Fruit fly (Drosophila melanogaster): ENCODE measurements around the gene Bet5.
A peak's percentile ranks its signal among the peaks of the same experiment; 100 is the strongest.

The Bet5 gene

DNA sequence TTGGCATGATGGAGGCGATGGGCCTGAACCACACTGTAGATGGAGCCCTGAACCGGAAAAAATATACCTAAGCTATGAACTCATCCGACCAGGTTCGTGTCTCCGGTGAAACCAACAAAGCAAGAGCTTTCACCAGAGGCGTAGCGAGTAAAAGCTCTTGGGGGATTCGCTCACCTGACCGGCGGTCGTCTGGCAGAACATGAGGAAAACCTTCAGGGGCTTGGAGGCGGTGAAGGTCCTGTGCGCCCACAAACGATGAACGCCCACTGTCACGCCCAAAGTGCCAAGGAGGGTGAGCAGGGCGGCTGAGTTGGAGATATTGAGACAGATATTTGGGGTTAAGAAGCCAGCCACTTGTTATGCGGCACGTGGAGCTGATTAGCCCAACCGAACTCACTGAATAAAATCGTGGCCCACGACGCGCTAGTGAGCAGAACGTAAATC, 15.6 kb downstream of the Bet5 start:
- TF ChIP-seq CG8301 (tag; optimal IDR thresholded peaks at IDR 0.05) (peak; percentile 23), CG15710 (tag; optimal IDR thresholded peaks at IDR 0.05) (peak; percentile 18), CG32121 (GFP tag; IDR thresholded peaks at IDR 0.05) (peak; percentile 59), CG12605 (GFP tag; IDR thresholded peaks at IDR 0.05) (no peak), CG14655 (GFP tag; optimal IDR thresholded peaks at IDR 0.05) (peak; percentile 14), CG4496 (GFP tag; IDR thresholded peaks at IDR 0.05) (peak; percentile 64), rn (GFP tag; IDR thresholded peaks at IDR 0.05) (no peak), CG17806 (tag; optimal IDR thresholded peaks at IDR 0.05) (peak; percentile 3), CG34367 (tag; optimal IDR thresholded peaks at IDR 0.05) (no peak), CG10348 (GFP tag; IDR thresholded peaks at IDR 0.05) (no peak), EcR (GFP tag; optimal IDR thresholded peaks at IDR 0.05) (no peak), CG8159 (tag; optimal IDR thresholded peaks at IDR 0.05) (no peak), Ets98B (GFP tag; IDR thresholded peaks at IDR 0.05) (peak; percentile 64), D1 (tag; optimal IDR thresholded peaks at IDR 0.05) (no peak), fd96Ca (GFP tag; IDR thresholded peaks at IDR 0.05) (peak; percentile 64)

DNA sequence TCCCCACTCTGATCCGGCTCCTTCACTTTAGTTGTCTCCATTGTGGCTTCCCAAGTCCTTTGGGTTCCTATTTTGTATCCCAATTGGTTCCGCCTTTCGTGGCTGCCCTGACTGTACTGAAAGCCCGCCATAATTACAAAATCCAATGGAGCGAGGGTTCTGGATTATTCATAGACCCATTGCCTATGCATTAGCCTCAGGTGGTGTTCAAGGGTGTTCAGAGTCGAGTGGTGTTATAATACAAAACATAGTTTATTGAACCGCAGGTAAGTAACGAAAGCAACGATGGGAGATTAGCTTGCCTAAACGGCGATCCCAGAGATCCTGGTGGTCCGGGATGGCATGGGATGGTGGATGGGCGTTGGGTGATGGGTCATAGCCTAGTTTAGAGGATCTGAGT, 16.1 kb downstream of the Bet5 start, which contains the start of gene CG15531:
CG15531 (minus strand) TSS at position 101 of the 400 bp plus-strand sequence.
- no peak for TF ChIP-seq Snoo (tag; optimal IDR thresholded peaks at IDR 0.05)
- no peak for TF ChIP-seq EcR (GFP tag; optimal IDR thresholded peaks at IDR 0.05)
- TF ChIP-seq CG9948 (tag; optimal IDR thresholded peaks at IDR 0.05), result no peak
- TF ChIP-seq CG12605 (GFP tag; IDR thresholded peaks at IDR 0.05), result no peak
- TF ChIP-seq CG32121 (GFP tag; IDR thresholded peaks at IDR 0.05), result no peak
- TF ChIP-seq CG34367 (tag; optimal IDR thresholded peaks at IDR 0.05), result no peak
- TF ChIP-seq CG13204 (GFP tag; optimal IDR thresholded peaks at IDR 0.05), result no peak
- TF ChIP-seq CG14655 (GFP tag; optimal IDR thresholded peaks at IDR 0.05), result no peak
- TF ChIP-seq gl (tag; optimal IDR thresholded peaks at IDR 0.05), result no peak
- no peak for TF ChIP-seq Pif1A (GFP tag; optimal IDR thresholded peaks at IDR 0.05)
- TF ChIP-seq rn (GFP tag; IDR thresholded peaks at IDR 0.05), result no peak
- TF ChIP-seq CG4496 (GFP tag; IDR thresholded peaks at IDR 0.05), result no peak
- no peak for TF ChIP-seq CG8301 (tag; optimal IDR thresholded peaks at IDR 0.05)
- no peak for TF ChIP-seq CG8159 (tag; optimal IDR thresholded peaks at IDR 0.05)
- TF ChIP-seq D1 (tag; optimal IDR thresholded peaks at IDR 0.05), result no peak
- no peak for TF ChIP-seq CG10348 (GFP tag; IDR thresholded peaks at IDR 0.05)

DNA sequence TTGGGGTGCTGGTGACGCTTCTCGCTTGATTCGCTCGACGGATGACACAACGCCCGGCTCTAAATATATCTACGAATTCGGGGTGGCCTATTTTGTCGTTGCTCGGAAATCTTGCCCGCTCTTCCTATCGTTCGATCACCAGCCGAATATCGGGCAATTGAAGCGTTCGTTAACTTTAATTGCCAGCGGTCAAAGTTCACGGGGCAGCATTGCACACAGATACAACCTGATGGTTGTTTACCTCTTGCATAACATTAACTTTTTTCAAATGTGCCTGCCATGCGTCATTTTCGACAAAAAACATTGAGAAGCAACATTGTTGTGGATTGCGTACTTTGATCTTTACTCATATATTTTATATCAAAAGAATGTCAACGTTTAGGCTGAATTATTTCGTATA, 17.8 kb downstream of the Bet5 start:
- TF ChIP-seq Pif1A (GFP tag; optimal IDR thresholded peaks at IDR 0.05) (no peak), CG9948 (tag; optimal IDR thresholded peaks at IDR 0.05) (no peak), CG10348 (GFP tag; IDR thresholded peaks at IDR 0.05) (no peak), Pif1B (GFP tag; optimal IDR thresholded peaks at IDR 0.05) (no peak), CG32121 (GFP tag; IDR thresholded peaks at IDR 0.05) (no peak), rn (GFP tag; IDR thresholded peaks at IDR 0.05) (no peak), Ets98B (GFP tag; IDR thresholded peaks at IDR 0.05) (no peak), CG4496 (GFP tag; IDR thresholded peaks at IDR 0.05) (no peak), gl (tag; optimal IDR thresholded peaks at IDR 0.05) (no peak), EcR (GFP tag; optimal IDR thresholded peaks at IDR 0.05) (no peak), Snoo (tag; optimal IDR thresholded peaks at IDR 0.05) (no peak), D1 (tag; optimal IDR thresholded peaks at IDR 0.05) (no peak), CG13204 (GFP tag; optimal IDR thresholded peaks at IDR 0.05) (no peak), fd96Ca (GFP tag; IDR thresholded peaks at IDR 0.05) (no peak), CG17806 (tag; optimal IDR thresholded peaks at IDR 0.05) (no peak), CG8301 (tag; optimal IDR thresholded peaks at IDR 0.05) (no peak), CG8159 (tag; optimal IDR thresholded peaks at IDR 0.05) (no peak)

DNA sequence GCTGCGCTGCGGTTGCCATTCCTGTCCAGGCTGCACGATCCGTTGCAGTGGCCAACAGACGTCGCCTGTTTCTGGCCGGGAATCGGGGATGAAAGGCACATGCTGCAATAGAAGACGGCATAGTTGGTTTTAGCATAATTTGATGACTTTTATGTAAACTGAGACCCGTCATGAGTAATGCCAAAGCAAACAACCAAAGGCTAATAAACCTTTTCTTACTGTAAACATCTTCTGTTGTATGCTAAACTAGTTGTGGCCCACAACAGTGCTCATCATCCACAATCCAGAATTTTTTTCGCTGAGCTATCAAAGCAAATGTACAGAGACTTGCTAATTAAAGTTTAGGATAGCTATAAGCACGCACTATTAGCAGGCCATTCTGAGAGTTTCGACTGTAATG, 18.8 kb downstream of the Bet5 start:
- TF ChIP-seq CG17806 (tag; optimal IDR thresholded peaks at IDR 0.05), result no peak
- no peak for TF ChIP-seq CG34367 (tag; optimal IDR thresholded peaks at IDR 0.05)
- TF ChIP-seq CG10348 (GFP tag; IDR thresholded peaks at IDR 0.05), result no peak

DNA sequence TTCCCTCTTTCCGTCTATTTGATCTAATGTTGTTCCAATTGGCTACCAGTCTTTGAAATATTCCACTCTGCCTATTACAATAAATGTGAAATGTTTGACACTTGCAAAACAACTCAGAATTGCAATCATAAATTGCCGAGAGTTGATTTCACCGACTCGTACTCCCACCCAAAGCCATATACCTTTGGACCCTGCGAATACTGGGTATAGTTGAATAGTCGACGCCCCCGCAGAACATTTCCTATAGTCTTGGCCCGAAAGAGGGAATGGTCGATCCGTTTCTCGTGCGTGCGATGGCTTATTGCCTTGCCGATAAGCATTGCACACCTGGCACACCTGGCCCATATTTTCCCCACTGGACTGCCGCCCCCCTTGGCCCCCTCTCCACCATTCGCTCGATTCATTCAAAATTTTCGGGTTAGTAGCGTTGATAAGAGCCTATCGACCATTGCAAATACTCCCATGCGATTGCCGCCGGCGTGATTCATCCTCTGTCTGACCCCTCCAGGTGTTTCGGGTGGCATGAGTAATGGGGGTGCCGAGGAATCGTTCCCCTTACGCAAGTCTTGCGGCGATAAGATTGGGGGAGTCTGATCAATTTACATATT, 20.2 kb downstream of the Bet5 start:
- TF ChIP-seq CG4496 (GFP tag; IDR thresholded peaks at IDR 0.05), result no peak
- TF ChIP-seq CG9948 (tag; optimal IDR thresholded peaks at IDR 0.05), result no peak
- TF ChIP-seq CG17806 (tag; optimal IDR thresholded peaks at IDR 0.05), result no peak
- no peak for TF ChIP-seq Pif1B (GFP tag; optimal IDR thresholded peaks at IDR 0.05)
- TF ChIP-seq CG32121 (GFP tag; IDR thresholded peaks at IDR 0.05), result no peak
- no peak for TF ChIP-seq CG34367 (tag; optimal IDR thresholded peaks at IDR 0.05)
- TF ChIP-seq EcR (GFP tag; optimal IDR thresholded peaks at IDR 0.05), result no peak
- TF ChIP-seq CG8159 (tag; optimal IDR thresholded peaks at IDR 0.05), result no peak
- TF ChIP-seq CG15710 (tag; optimal IDR thresholded peaks at IDR 0.05), result no peak
- TF ChIP-seq CG14655 (GFP tag; optimal IDR thresholded peaks at IDR 0.05), result no peak
- no peak for TF ChIP-seq gl (tag; optimal IDR thresholded peaks at IDR 0.05)
- no peak for TF ChIP-seq rn (GFP tag; IDR thresholded peaks at IDR 0.05)
- no peak for TF ChIP-seq Ets98B (GFP tag; IDR thresholded peaks at IDR 0.05)
- no peak for TF ChIP-seq Snoo (tag; optimal IDR thresholded peaks at IDR 0.05)
- TF ChIP-seq fd96Ca (GFP tag; IDR thresholded peaks at IDR 0.05), result no peak
- TF ChIP-seq Pif1A (GFP tag; optimal IDR thresholded peaks at IDR 0.05), result no peak
- no peak for TF ChIP-seq CG8301 (tag; optimal IDR thresholded peaks at IDR 0.05)
- no peak for TF ChIP-seq CG12605 (GFP tag; IDR thresholded peaks at IDR 0.05)
- no peak for TF ChIP-seq CG10348 (GFP tag; IDR thresholded peaks at IDR 0.05)
- TF ChIP-seq D1 (tag; optimal IDR thresholded peaks at IDR 0.05), result no peak

DNA sequence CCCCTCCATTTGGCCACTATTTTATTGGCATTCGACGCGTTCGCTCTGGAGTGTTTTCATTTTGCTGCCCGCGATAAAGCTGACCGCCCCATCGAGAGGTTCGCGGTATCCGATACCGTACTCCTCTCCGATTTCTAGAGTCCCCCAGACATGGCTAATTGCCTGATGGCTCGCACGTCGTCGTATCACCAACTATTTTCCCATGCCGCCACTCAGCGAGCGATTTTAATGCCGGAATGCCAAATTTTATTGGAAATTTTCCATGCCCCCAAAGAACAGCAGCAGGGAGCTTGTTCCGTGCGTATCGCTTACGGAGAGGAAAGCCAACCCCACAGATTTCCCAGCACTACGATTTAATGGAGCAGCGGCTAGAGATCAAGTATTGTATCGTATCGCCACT, 21.0 kb downstream of the Bet5 start:
- TF ChIP-seq rn (GFP tag; IDR thresholded peaks at IDR 0.05) (no peak), CG12605 (GFP tag; IDR thresholded peaks at IDR 0.05) (no peak), Ets98B (GFP tag; IDR thresholded peaks at IDR 0.05) (no peak), fd96Ca (GFP tag; IDR thresholded peaks at IDR 0.05) (no peak), Pif1B (GFP tag; optimal IDR thresholded peaks at IDR 0.05) (no peak), CG10348 (GFP tag; IDR thresholded peaks at IDR 0.05) (no peak), CG4496 (GFP tag; IDR thresholded peaks at IDR 0.05) (no peak)

Measured in whole organism, pupa.